Worm (Caenorhabditis elegans): ENCODE data around the gene pde-2.

The pde-2 gene

ce11 chrIII:9023601-9024000 lies 41.9 kb upstream of the pde-2 start:
- no peak for TF ChIP-seq sox-4 (tag; optimal IDR thresholded peaks at IDR 0.05)
- no peak for TF ChIP-seq blmp-1 (tag; optimal IDR thresholded peaks at IDR 0.05)
- no peak for TF ChIP-seq ets-5 (GFP tag; IDR thresholded peaks at IDR 0.05)
- no peak for TF ChIP-seq C16A3.4 (tag; optimal IDR thresholded peaks at IDR 0.05)
- TF ChIP-seq C04F5.9 (tag; optimal IDR thresholded peaks at IDR 0.05) = no peak
- no peak for TF ChIP-seq Y116A8C.19 (tag; optimal IDR thresholded peaks at IDR 0.05; ENCODE audit: borderline replicate concordance)
- no peak for TF ChIP-seq unc-98 (GFP tag; IDR thresholded peaks at IDR 0.05)
- no peak for TF ChIP-seq nhr-20 (tag; optimal IDR thresholded peaks at IDR 0.05)
- TF ChIP-seq mep-1 (tag; optimal IDR thresholded peaks at IDR 0.05) = no peak
- no peak for TF ChIP-seq efl-3 (GFP tag; optimal IDR thresholded peaks at IDR 0.05)
- TF ChIP-seq lin-35 (GFP tag; optimal IDR thresholded peaks at IDR 0.05) = no peak
- TF ChIP-seq lin-13 (GFP tag; optimal IDR thresholded peaks at IDR 0.05) = no peak
- TF ChIP-seq C34B4.2 (tag; optimal IDR thresholded peaks at IDR 0.05) = no peak
- no peak for TF ChIP-seq lin-39 (tag; optimal IDR thresholded peaks at IDR 0.05)
- TF ChIP-seq lsy-2 (tag; optimal IDR thresholded peaks at IDR 0.05) = no peak
- no peak for TF ChIP-seq nhr-84 (tag; optimal IDR thresholded peaks at IDR 0.05)
- no peak for TF ChIP-seq elt-3 (tag; optimal IDR thresholded peaks at IDR 0.05)
- no peak for TF ChIP-seq mdl-1 (tag; optimal IDR thresholded peaks at IDR 0.05)

ce11 chrIII:9022535-9022934 lies 40.8 kb upstream of the pde-2 start, which contains the start of gene F59B2.14:
TSS of gene F59B2.14 (minus strand) at chrIII:9022635.
- TF ChIP-seq fkh-4 (tag; optimal IDR thresholded peaks at IDR 0.05; ENCODE audit: borderline replicate concordance) (no peak), fkh-8 (tag; optimal IDR thresholded peaks at IDR 0.05) (no peak), swsn-7 (tag; optimal IDR thresholded peaks at IDR 0.05) (no peak), unc-130 (tag; optimal IDR thresholded peaks at IDR 0.05) (no peak), tlp-1 (tag; optimal IDR thresholded peaks at IDR 0.05) (no peak), egl-27 (tag; optimal IDR thresholded peaks at IDR 0.05) (no peak)

- no peak for TF ChIP-seq lsy-2 (tag; optimal IDR thresholded peaks at IDR 0.05)
- TF ChIP-seq nhr-90 (tag; optimal IDR thresholded peaks at IDR 0.05; ENCODE audit: poor library complexity) = no peak
- no peak for TF ChIP-seq egl-27 (tag; optimal IDR thresholded peaks at IDR 0.05)
- no peak for TF ChIP-seq ztf-4 (tag; optimal IDR thresholded peaks at IDR 0.05)
- no peak for TF ChIP-seq ets-5 (GFP tag; IDR thresholded peaks at IDR 0.05)
- no peak for TF ChIP-seq skn-1 (tag; optimal IDR thresholded peaks at IDR 0.05)
- TF ChIP-seq tlp-1 (tag; optimal IDR thresholded peaks at IDR 0.05) = no peak
- no peak for TF ChIP-seq blmp-1 (tag; optimal IDR thresholded peaks at IDR 0.05)
- no peak for TF ChIP-seq unc-86 (tag; optimal IDR thresholded peaks at IDR 0.05)
- no peak for TF ChIP-seq lir-3 (tag; optimal IDR thresholded peaks at IDR 0.05; ENCODE audit: poor library complexity)
- no peak for TF ChIP-seq pqm-1 (tag; optimal IDR thresholded peaks at IDR 0.05)
- no peak for TF ChIP-seq unc-130 (tag; optimal IDR thresholded peaks at IDR 0.05)
Measured at ce11 chrIII:9017181-9017651, 35.5 kb upstream of the pde-2 start, which contains the start of gene F59B2.12. TSS of gene F59B2.12 (plus strand) at chrIII:9017601.

DNA sequence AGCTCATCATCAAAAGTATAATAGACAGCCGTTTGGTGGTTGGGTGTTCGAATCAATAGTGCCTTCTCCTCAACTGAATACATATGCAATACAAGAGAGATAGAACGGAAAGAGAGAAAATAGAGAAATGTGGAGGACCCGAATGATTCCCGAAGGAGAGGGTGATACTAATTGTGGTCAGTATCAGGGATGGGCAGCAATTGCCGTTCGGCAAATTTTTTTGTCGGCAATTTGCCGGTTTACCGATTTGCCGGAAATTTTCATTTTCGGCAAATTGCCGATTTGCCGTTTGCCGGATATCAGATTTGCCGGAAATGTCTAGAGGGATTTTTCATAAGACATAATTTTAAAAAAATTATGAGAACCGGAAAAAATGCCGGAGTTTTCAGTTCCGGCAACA lies 30.6 kb upstream of the pde-2 start, which contains the start of gene F59B2.9:
TSS of gene F59B2.9 (minus strand) at position 101 of the 400 bp plus-strand sequence.
- no peak for TF ChIP-seq unc-98 (GFP tag; IDR thresholded peaks at IDR 0.05)
- no peak for TF ChIP-seq jun-1 (tag; optimal IDR thresholded peaks at IDR 0.05)

ce11 chrIII:9010047-9010446 lies 28.4 kb upstream of the pde-2 start, which contains the start of gene F59B2.8:
TSS of gene F59B2.8 (minus strand) at chrIII:9010197.
- TF ChIP-seq rnt-1 (tag; optimal IDR thresholded peaks at IDR 0.05) (no peak), C34B4.2 (tag; optimal IDR thresholded peaks at IDR 0.05) (no peak), mdl-1 (tag; optimal IDR thresholded peaks at IDR 0.05) (no peak)

- TF ChIP-seq ceh-88 (GFP tag; IDR thresholded peaks at IDR 0.05) (no peak), irx-1 (tag; optimal IDR thresholded peaks at IDR 0.05) (no peak), F16B12.6 (tag; optimal IDR thresholded peaks at IDR 0.05) (no peak), sptf-1 (tag; optimal IDR thresholded peaks at IDR 0.05) (no peak), C16A3.4 (tag; optimal IDR thresholded peaks at IDR 0.05) (peak; percentile 3), rnt-1 (tag; optimal IDR thresholded peaks at IDR 0.05) (peak; percentile 30), dsc-1 (tag; optimal IDR thresholded peaks at IDR 0.05) (no peak), ceh-8 (GFP tag; optimal IDR thresholded peaks at IDR 0.05) (no peak), elt-3 (tag; optimal IDR thresholded peaks at IDR 0.05) (no peak), zip-4 (GFP tag; optimal IDR thresholded peaks at IDR 0.05) (no peak), jun-1 (tag; optimal IDR thresholded peaks at IDR 0.05) (no peak), lin-39 (tag; optimal IDR thresholded peaks at IDR 0.05) (no peak), nhr-28 (tag; optimal IDR thresholded peaks at IDR 0.05) (no peak), C04F5.9 (tag; optimal IDR thresholded peaks at IDR 0.05) (no peak), nhr-84 (tag; optimal IDR thresholded peaks at IDR 0.05) (no peak), grh-1 (GFP tag; IDR thresholded peaks at IDR 0.05) (no peak), lin-14 (GFP tag; optimal IDR thresholded peaks at IDR 0.05) (peak; percentile 70)
Measured at ce11 chrIII:9007183-9007582, 25.5 kb upstream of the pde-2 start.

Measured in whole organism, L1 larva.